Fruit fly (Drosophila melanogaster): ENCODE measurements around the gene modSP.

Gene modSP

DNA sequence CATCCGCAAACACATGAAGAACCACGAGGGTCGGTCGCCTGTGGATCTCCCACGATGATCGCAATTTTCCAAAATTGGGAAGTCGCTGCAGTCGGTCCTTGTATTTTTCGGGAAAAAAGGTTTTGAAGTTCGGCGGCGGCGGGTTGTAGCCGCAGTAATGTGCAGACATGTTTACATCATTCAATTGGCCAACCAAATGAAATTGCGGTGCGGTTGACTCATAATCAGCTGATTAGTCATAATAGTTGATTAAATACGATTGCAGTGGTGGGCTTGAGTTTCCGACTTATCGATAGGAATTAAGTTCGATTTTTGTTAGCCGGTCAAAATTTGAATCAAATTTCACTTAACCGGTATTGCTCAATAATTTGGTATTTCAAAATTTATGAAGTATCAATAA, 3.4 kb downstream of the modSP start, which contains the start of gene CG14907 (continued):
- TF ChIP-seq GATAe (GFP tag; conservative IDR thresholded peaks at IDR 0.05) (no peak), crp (GFP tag; optimal IDR thresholded peaks at IDR 0.05) (peak in 1 of 2 experiments; percentile 84), Poxn (GFP tag; IDR thresholded peaks at IDR 0.05) (no peak), Fer1 (GFP tag; optimal IDR thresholded peaks at IDR 0.05) (peak; percentile 46), CG13287 (GFP tag; IDR thresholded peaks at IDR 0.05; ENCODE audit: partially characterized antibody) (peak; percentile 82), Dad (GFP tag; optimal IDR thresholded peaks at IDR 0.05) (no peak)

DNA sequence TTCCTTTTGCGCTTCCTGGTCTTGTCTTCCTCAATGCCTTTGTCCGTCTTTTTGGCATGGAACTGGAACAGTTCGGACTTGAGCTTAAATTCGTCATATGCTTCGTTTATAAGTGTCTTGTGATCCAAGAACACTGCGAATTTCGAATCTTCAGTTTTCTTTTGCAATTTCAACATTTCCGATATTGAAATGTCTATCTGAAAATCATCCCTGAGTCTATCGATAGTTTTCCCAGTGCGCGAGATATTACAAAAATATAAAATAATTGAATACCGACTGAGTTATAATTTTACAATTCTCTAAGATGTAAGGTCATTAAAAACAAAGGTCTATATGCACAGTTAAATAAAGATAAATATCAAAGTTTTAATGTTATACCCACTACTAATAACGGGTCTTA, 4.5 kb downstream of the modSP start, which contains the start of gene Mettl4:
Gene Mettl4 (minus strand): TSS at position 208 of the 400 bp plus-strand sequence.
- TF ChIP-seq CG2116 (GFP tag; optimal IDR thresholded peaks at IDR 0.05) (peak; percentile 98), CoRest (tag; optimal IDR thresholded peaks at IDR 0.05) (peak; percentile 1), nerfin-2 (GFP tag; IDR thresholded peaks at IDR 0.05; ENCODE audit: partially characterized antibody) (peak; percentile 28; the same call in 1 of the 2 replicates), CG2129 (GFP tag; IDR thresholded peaks at IDR 0.05; ENCODE audit: partially characterized antibody) (0 out of 2 replicates have a peak, but pooled peaks have one; percentile 24), CG10959 (GFP tag; IDR thresholded peaks at IDR 0.05) (no peak), pzg (GFP tag; optimal IDR thresholded peaks at IDR 0.05) (peak; percentile 50), zen2 (GFP tag; IDR thresholded peaks at IDR 0.05; ENCODE audit: partially characterized antibody) (peak; percentile 50; the same call in 1 of the 3 replicates), Dref (GFP tag; IDR thresholded peaks at IDR 0.05) (peak; percentile 83), CG7963 (GFP tag; IDR thresholded peaks at IDR 0.05; ENCODE audit: partially characterized antibody) (peak; percentile 63; the same call in 2 of the 3 replicates), bbx (GFP tag; IDR thresholded peaks at IDR 0.05; ENCODE audit: partially characterized antibody) (peak; percentile 70), Doc3 (GFP tag; IDR thresholded peaks at IDR 0.05; ENCODE audit: partially characterized antibody) (peak; percentile 63; the same call in 2 of the 3 replicates), Hsf (GFP tag; optimal IDR thresholded peaks at IDR 0.05) (no peak), ato (GFP tag; IDR thresholded peaks at IDR 0.05; ENCODE audit: partially characterized antibody) (peak; percentile 53; the same call in 1 of the 2 replicates), hb (GFP tag; IDR thresholded peaks at IDR 0.05; ENCODE audit: partially characterized antibody) (peak; percentile 54; the same call in 1 of the 3 replicates), Dp (GFP tag; optimal IDR thresholded peaks at IDR 0.05) (peak; percentile 86), Opbp (GFP tag; IDR thresholded peaks at IDR 0.05; ENCODE audit: partially characterized antibody) (peak; percentile 58; the same call in 2 of the 3 replicates), ab (GFP tag; optimal IDR thresholded peaks at IDR 0.05) (no peak), CG34224 (GFP tag; IDR thresholded peaks at IDR 0.05; ENCODE audit: partially characterized antibody) (peak; percentile 77), Scr (GFP tag; IDR thresholded peaks at IDR 0.05; ENCODE audit: partially characterized antibody) (peak; percentile 68), CG13287 (GFP tag; IDR thresholded peaks at IDR 0.05; ENCODE audit: partially characterized antibody) (peak; percentile 82), sna (GFP tag; IDR thresholded peaks at IDR 0.05; ENCODE audit: partially characterized antibody) (peak; percentile 47), Abd-B (GFP tag; optimal IDR thresholded peaks at IDR 0.05) (no peak), CG1603 (tag; optimal IDR thresholded peaks at IDR 0.05) (peak; percentile 8), CG6791 (GFP tag; IDR thresholded peaks at IDR 0.05; ENCODE audit: partially characterized antibody) (peak; percentile 65; the same call in 2 of the 3 replicates), stwl (tag; optimal IDR thresholded peaks at IDR 0.05) (peak; percentile 84), CG30020 (tag; optimal IDR thresholded peaks at IDR 0.05) (peak; percentile 6), Oaz (GFP tag; IDR thresholded peaks at IDR 0.05) (no peak), gcm2 (GFP tag; optimal IDR thresholded peaks at IDR 0.05) (no peak), BEAF-32 (GFP tag; optimal IDR thresholded peaks at IDR 0.05) (peak; percentile 73), Bgb (GFP tag; IDR thresholded peaks at IDR 0.05; ENCODE audit: partially characterized antibody) (peak; percentile 67), CG30431 (GFP tag; optimal IDR thresholded peaks at IDR 0.05) (no peak), amos (GFP tag; IDR thresholded peaks at IDR 0.05; ENCODE audit: partially characterized antibody) (peak; percentile 67; the same call in 1 of the 2 replicates), tna (GFP tag; IDR thresholded peaks at IDR 0.05; ENCODE audit: partially characterized antibody) (peak; percentile 64; the same call in 1 of the 2 replicates), Dll (GFP tag; IDR thresholded peaks at IDR 0.05; ENCODE audit: partially characterized antibody) (peak; percentile 71), knrl (GFP tag; IDR thresholded peaks at IDR 0.05; ENCODE audit: partially characterized antibody) (peak; percentile 51; the same call in 2 of the 3 replicates), CG15073 (GFP tag; optimal IDR thresholded peaks at IDR 0.05) (no peak), CG16813 (GFP tag; IDR thresholded peaks at IDR 0.05; ENCODE audit: partially characterized antibody) (peak; percentile 62), repo (GFP tag; optimal IDR thresholded peaks at IDR 0.05) (no peak), abd-A (tag; optimal IDR thresholded peaks at IDR 0.05) (no peak)
